Worm (Caenorhabditis elegans) whole organism, L4/young adult: ENCODE results near the gene nfki-1.

ENCODE experiments used
- W03F9.2 ChIP-seq: fragments of 150-350 bp; optimal IDR thresholded peaks from 2 replicates; lab custom pipeline; 2014; ENCODE audit warnings: missing biosample characterization, missing genetic modification characterization
- him-1 ChIP-seq: sonication (generic microtip); optimal IDR thresholded peaks from 2 replicates; lab custom pipeline; 2016; ENCODE audit warnings: missing genotype, missing genetic modification reagents, missing genetic modification characterization, missing compliant biosample characterization

DNA sequence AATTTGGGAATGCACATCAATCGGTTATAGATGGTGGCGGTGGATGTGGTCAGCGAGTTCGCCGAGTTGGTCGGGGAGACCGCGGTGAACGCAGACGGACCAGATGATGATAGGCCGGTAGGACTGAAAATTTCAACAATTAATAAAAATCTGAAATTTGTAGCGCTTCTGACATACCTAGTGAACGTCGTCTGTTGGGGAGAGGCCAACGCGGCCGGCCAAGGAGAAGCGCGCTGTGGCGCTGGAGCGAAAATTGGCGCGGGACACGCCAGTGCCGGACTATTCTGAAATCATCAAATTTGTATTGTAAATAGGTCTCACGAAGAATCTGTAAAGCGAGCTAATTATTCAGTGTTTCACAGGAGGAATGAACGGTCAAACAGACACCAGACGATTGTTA is 17.7 kb downstream of the nfki-1 start:
- no peak for TF ChIP-seq W03F9.2 (tag; lab: Kevin White, UChicago)
- TF ChIP-seq him-1 (tag; lab: Kevin White, UChicago), result no peak
